Worm (Caenorhabditis elegans) whole organism, L4 larva: ENCODE data around the gene gtf-2H4.

Source experiments
- F10B5.3 ChIP-seq: sonication (generic microtip); optimal IDR thresholded peaks from 2 replicates; lab custom pipeline; 2016; ENCODE audit warnings: mild to moderate bottlenecking, missing genetic modification characterization, missing compliant biosample characterization
- F37D6.2 ChIP-seq: sonication (generic microtip); optimal IDR thresholded peaks from 2 replicates; lab custom pipeline; 2016; ENCODE audit warnings: mild to moderate bottlenecking, missing genetic modification characterization, missing compliant biosample characterization
- F49E8.2 ChIP-seq: sonication (generic microtip); optimal IDR thresholded peaks from 2 replicates; lab custom pipeline; 2016; ENCODE audit warnings: missing compliant biosample characterization, mild to moderate bottlenecking, missing genetic modification characterization, borderline replicate concordance
- R02D3.7 ChIP-seq: fragments of 150-350 bp; sonication (generic microtip); optimal IDR thresholded peaks from 3 replicates; lab custom pipeline; 2014; ENCODE audit warnings: missing biosample characterization, missing genetic modification characterization
- T20F7.1 ChIP-seq: fragments of 200-800 bp; sonication (Bioruptor generic); optimal IDR thresholded peaks from 2 replicates; lab custom pipeline; 2018; ENCODE audit warnings: mild to moderate bottlenecking, missing genetic modification characterization, missing compliant biosample characterization
- aha-1 ChIP-seq: fragments of 150-350 bp; peaks from one replicate; lab custom pipeline; 2014; ENCODE audit warnings: missing biosample characterization, missing genetic modification characterization
- aly-2 ChIP-seq: sonication (generic microtip); optimal IDR thresholded peaks from 2 replicates; lab custom pipeline; 2018; ENCODE audit warnings: missing biosample characterization, missing genetic modification characterization
- ama-1 ChIP-seq: fragments of 150-350 bp; optimal IDR thresholded peaks from 2 replicates; lab custom pipeline; 2014; ENCODE audit warnings: inconsistent platforms, mixed read lengths
- arid-1 ChIP-seq: fragments of 200-800 bp; sonication (Bioruptor generic); conservative IDR thresholded peaks from 2 replicates; pipeline ENCODE4 v1.3.6; 2022; ENCODE audit warnings: missing genetic modification reagents, missing genetic modification characterization, missing compliant biosample characterization
- ceh-20 ChIP-seq: fragments of 200-800 bp; sonication (Bioruptor generic); IDR thresholded peaks from 2 replicates; pipeline ENCODE4 v1.3.6; 2022; ENCODE audit warnings: missing genetic modification reagents, missing genetic modification characterization, missing compliant biosample characterization
- ceh-28 ChIP-seq: fragments of 150-350 bp; optimal IDR thresholded peaks from 2 replicates; lab custom pipeline; 2014; ENCODE audit warnings: missing biosample characterization, missing genetic modification reagents, missing genetic modification characterization
- ceh-32 ChIP-seq: sonication (generic microtip); optimal IDR thresholded peaks from 2 replicates; lab custom pipeline; 2016; ENCODE audit warnings: mild to moderate bottlenecking, missing genetic modification characterization, missing compliant biosample characterization; ENCODE audit not compliant: poor library complexity
- ceh-44 ChIP-seq: fragments of 200-800 bp; sonication (Bioruptor generic); IDR thresholded peaks from 2 replicates; pipeline ENCODE4 v1.3.6; 2022; ENCODE audit warnings: missing genetic modification reagents, missing genetic modification characterization, missing compliant biosample characterization
- daf-16 ChIP-seq, 3 experiments: sonication (generic microtip); optimal IDR thresholded peaks; 2 replicates each; lab custom pipeline; 2016 to 2017; ENCODE audit warnings: missing genetic modification characterization in 3 of 3, missing genetic modification reagents in 3 of 3, mild to moderate bottlenecking in 2 of 3, missing compliant biosample characterization in 2 of 3, missing biosample characterization in 1 of 3, moderate library complexity in 1 of 3
- daf-8 ChIP-seq: fragments of 200-800 bp; sonication (Bioruptor generic); IDR thresholded peaks from 2 replicates; pipeline ENCODE4 v1.3.6; 2022; ENCODE audit warnings: missing genetic modification characterization, missing compliant biosample characterization
- duxl-1 ChIP-seq: sonication (generic microtip); optimal IDR thresholded peaks from 2 replicates; lab custom pipeline; 2016; ENCODE audit warnings: mild to moderate bottlenecking, missing genetic modification characterization, moderate library complexity, missing compliant biosample characterization; ENCODE audit not compliant: poor library complexity
- dve-1 ChIP-seq: sonication (generic microtip); optimal IDR thresholded peaks from 2 replicates; lab custom pipeline; 2017; ENCODE audit warnings: antibody characterized with exemption, mild to moderate bottlenecking, missing genetic modification characterization, missing compliant biosample characterization; ENCODE audit not compliant: insufficient read depth
- gei-8 ChIP-seq: fragments of 200-800 bp; sonication (Bioruptor generic); optimal IDR thresholded peaks from 2 replicates; lab custom pipeline; 2018; ENCODE audit warnings: mild to moderate bottlenecking, missing genetic modification characterization, missing compliant biosample characterization
- hmg-1.1 ChIP-seq: fragments of 200-800 bp; sonication (Bioruptor generic); IDR thresholded peaks from 2 replicates; pipeline ENCODE4 v1.3.6; 2022; ENCODE audit warnings: missing genetic modification reagents, missing genetic modification characterization, missing compliant biosample characterization
- jun-1 ChIP-seq: fragments of 150-350 bp; optimal IDR thresholded peaks from 2 replicates; lab custom pipeline; 2014; ENCODE audit warnings: missing biosample characterization, missing genetic modification reagents, missing genetic modification characterization
- lim-7 ChIP-seq: fragments of 200-800 bp; sonication (Bioruptor generic); IDR thresholded peaks from 2 replicates; pipeline ENCODE4 v1.3.6; 2022; ENCODE audit warnings: missing genetic modification characterization, missing compliant biosample characterization
- lin-1 ChIP-seq: fragments of 200-800 bp; sonication (Bioruptor generic); IDR thresholded peaks from 2 replicates; pipeline ENCODE4 v1.3.6; 2022; ENCODE audit warnings: missing genetic modification reagents, missing genetic modification characterization, missing compliant biosample characterization
- lin-13 ChIP-seq: fragments of 150-350 bp; optimal IDR thresholded peaks from 2 replicates; lab custom pipeline; 2014; ENCODE audit warnings: missing biosample characterization, missing genetic modification reagents, missing genetic modification characterization
- lin-15B ChIP-seq: fragments of 150-350 bp; sonication (generic microtip); optimal IDR thresholded peaks from 3 replicates; lab custom pipeline; 2014; ENCODE audit warnings: missing biosample characterization, missing genetic modification characterization
- lin-38 ChIP-seq: fragments of 200-800 bp; sonication (Bioruptor generic); IDR thresholded peaks from 2 replicates; pipeline ENCODE4 v1.3.6; 2022; ENCODE audit warnings: missing genetic modification reagents, missing genetic modification characterization, missing compliant biosample characterization
- mdt-29 ChIP-seq: fragments of 200-800 bp; sonication (Bioruptor generic); IDR thresholded peaks from 2 replicates; pipeline ENCODE4 v1.3.6; 2022; ENCODE audit warnings: missing genetic modification reagents, missing genetic modification characterization, missing compliant biosample characterization
- mep-1 ChIP-seq: fragments of 150-350 bp; sonication (generic microtip); optimal IDR thresholded peaks from 3 replicates; lab custom pipeline; 2014; ENCODE audit warnings: missing biosample characterization, missing genetic modification characterization
- nhr-10 ChIP-seq: fragments of 150-350 bp; optimal IDR thresholded peaks from 2 replicates; lab custom pipeline; 2014; ENCODE audit warnings: missing biosample characterization, missing genetic modification characterization
- nhr-102 ChIP-seq: sonication (generic microtip); optimal IDR thresholded peaks from 2 replicates; lab custom pipeline; 2016; ENCODE audit warnings: mild to moderate bottlenecking, missing genetic modification characterization, moderate library complexity, missing compliant biosample characterization
- nhr-111 ChIP-seq: fragments of 200-800 bp; sonication (Bioruptor generic); optimal IDR thresholded peaks from 2 replicates; lab custom pipeline; 2018; ENCODE audit warnings: mild to moderate bottlenecking, missing genetic modification characterization, missing compliant biosample characterization
- nhr-237 ChIP-seq: sonication (generic microtip); optimal IDR thresholded peaks from 2 replicates; lab custom pipeline; 2017; ENCODE audit warnings: missing biosample characterization, missing genetic modification characterization
- nhr-48 ChIP-seq: sonication (generic microtip); optimal IDR thresholded peaks from 2 replicates; lab custom pipeline; 2016; ENCODE audit warnings: mild to moderate bottlenecking, missing genetic modification characterization, missing compliant biosample characterization
- pha-4 ChIP-seq, 2 experiments: fragments of 150-350 bp in 1 of 2; fragments of 200-800 bp in 1 of 2; sonication (Bioruptor generic) in 1 of 2; IDR thresholded peaks in 1 of 2; optimal IDR thresholded peaks in 1 of 2; 2 replicates each; pipeline versions ENCODE4 v1.3.6 to Lab custom; 2014 to 2022; ENCODE audit warnings: missing genetic modification characterization in 2 of 2, missing genetic modification reagents in 2 of 2, missing biosample characterization in 1 of 2, missing compliant biosample characterization in 1 of 2
- pqm-1 ChIP-seq: sonication (generic microtip); optimal IDR thresholded peaks from 2 replicates; lab custom pipeline; 2017; ENCODE audit warnings: missing biosample characterization, missing genetic modification characterization
- set-16 ChIP-seq: fragments of 200-800 bp; sonication (Bioruptor generic); IDR thresholded peaks from 2 replicates; pipeline ENCODE4 v1.3.6; 2022; ENCODE audit warnings: missing genetic modification reagents, missing genetic modification characterization, missing compliant biosample characterization
- snpc-1.2 ChIP-seq: fragments of 200-800 bp; sonication (Bioruptor generic); IDR thresholded peaks from 2 replicates; pipeline ENCODE4 v1.3.6; 2022; ENCODE audit warnings: missing genetic modification reagents, missing genetic modification characterization, missing compliant biosample characterization
- spr-1 ChIP-seq: sonication (generic microtip); optimal IDR thresholded peaks from 2 replicates; lab custom pipeline; 2016; ENCODE audit warnings: mild to moderate bottlenecking, missing genetic modification characterization, missing compliant biosample characterization
- tag-97 ChIP-seq: fragments of 200-800 bp; sonication (Bioruptor generic); IDR thresholded peaks from 2 replicates; pipeline ENCODE4 v1.3.6; 2022; ENCODE audit warnings: missing genetic modification characterization, missing compliant biosample characterization
- tra-1 ChIP-seq: fragments of 200-800 bp; sonication (Bioruptor generic); IDR thresholded peaks from 2 replicates; pipeline ENCODE4 v1.3.6; 2022; ENCODE audit warnings: missing genetic modification reagents, missing genetic modification characterization, missing compliant biosample characterization
- unc-130 ChIP-seq: sonication (generic microtip); optimal IDR thresholded peaks from 2 replicates; lab custom pipeline; 2016; ENCODE audit warnings: missing genetic modification reagents, missing genetic modification characterization, missing compliant biosample characterization
- zfp-3 ChIP-seq: fragments of 200-800 bp; sonication (Bioruptor generic); conservative IDR thresholded peaks from 2 replicates; pipeline ENCODE4 v1.3.6; 2022; ENCODE audit warnings: missing genetic modification reagents, missing genetic modification characterization, missing compliant biosample characterization
- ztf-7 ChIP-seq: fragments of 150-350 bp; optimal IDR thresholded peaks from 2 replicates; lab custom pipeline; 2014; ENCODE audit warnings: missing biosample characterization, missing genetic modification characterization

gtf-2H4 gene

DNA sequence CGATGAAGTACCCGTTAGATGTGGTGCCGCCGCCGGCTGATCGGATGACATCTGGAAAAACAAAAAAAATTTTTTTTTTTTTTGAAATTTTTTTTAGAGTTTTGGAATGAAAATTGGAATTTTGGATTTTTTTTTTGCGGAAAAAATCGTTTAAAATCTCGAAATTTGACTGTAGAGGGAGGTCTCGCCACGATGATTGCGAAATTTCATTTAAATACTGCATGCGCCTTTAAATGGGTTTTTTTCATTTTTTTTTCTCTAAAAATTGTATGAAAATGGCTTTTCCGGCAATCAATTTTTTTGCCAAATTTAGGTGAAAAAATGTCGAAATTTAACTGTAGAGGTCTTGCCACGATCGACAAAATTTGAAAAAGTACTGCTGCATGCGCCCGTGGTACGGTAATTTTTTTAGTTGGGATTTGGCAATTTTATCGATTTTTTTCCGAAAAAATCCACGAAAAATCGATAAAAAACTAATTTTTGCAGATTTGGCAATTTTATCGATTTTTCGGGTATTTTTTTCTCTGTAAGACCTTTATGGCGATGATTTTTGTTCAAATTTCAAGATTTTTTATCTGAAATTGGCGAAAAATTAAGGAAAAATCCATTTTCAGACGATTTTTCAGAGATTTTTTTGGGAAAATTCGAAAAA lies at the start of gene gtf-2H4:
Gene gtf-2H4 (minus strand): TSS at position 51 of the 652 bp plus-strand sequence.
- TF ChIP-seq ceh-28 (tag; lab: Kevin White, UChicago) (peak; percentile 53), lin-1 (GFP tag; lab: Robert Waterston, UW) (no peak)

- TF ChIP-seq tra-1 (GFP tag; lab: Robert Waterston, UW) = no peak
- TF ChIP-seq daf-8 = no peak
- no peak for TF ChIP-seq ceh-44 (GFP tag; lab: Robert Waterston, UW)
- no peak for TF ChIP-seq nhr-10 (tag; lab: Kevin White, UChicago)
- TF ChIP-seq F10B5.3 (tag; lab: Kevin White, UChicago) = no peak
- no peak for TF ChIP-seq aha-1 (tag; lab: Kevin White, UChicago)
- no peak for TF ChIP-seq lin-15B (tag; lab: Kevin White, UChicago)
- no peak for TF ChIP-seq dve-1 (tag; lab: Kevin White, UChicago)
- TF ChIP-seq ztf-7 = no peak
- TF ChIP-seq zfp-3 (GFP tag; lab: Robert Waterston, UW) = no peak
- TF ChIP-seq tag-97 (GFP tag; lab: Robert Waterston, UW) = no peak
- TF ChIP-seq hmg-1.1 (GFP tag; lab: Robert Waterston, UW) = no peak
- no peak for TF ChIP-seq aly-2
- no peak for TF ChIP-seq nhr-48 (tag; lab: Kevin White, UChicago)
- TF ChIP-seq snpc-1.2 (GFP tag; lab: Robert Waterston, UW) = no peak
- no peak for TF ChIP-seq T20F7.1
- no peak for TF ChIP-seq ama-1
- no peak for TF ChIP-seq gei-8 (GFP tag; lab: Kevin White, UChicago)
These were observed 44.3 kb upstream of the gtf-2H4 start, which contains the start of gene acr-24 for ce11 chrIV:15497263-15497662. acr-24 (plus strand) TSS chrIV:15497563.

ce11 chrIV:15476369-15476768 lies 23.4 kb upstream of the gtf-2H4 start:
- TF ChIP-seq F49E8.2 (tag; lab: Kevin White, UChicago) (peak; percentile 1), nhr-102 (tag; lab: Kevin White, UChicago) (peak; percentile 62), ceh-32 (tag; lab: Kevin White, UChicago) (no peak), snpc-1.2 (GFP tag; lab: Robert Waterston, UW) (peak; percentile 97), ztf-7 (peak; percentile 46), pha-4 (GFP tag; IDR thresholded peaks at IDR 0.05; lab: Robert Waterston, UW) (peak; percentile 69), pha-4 (tag; optimal IDR thresholded peaks at IDR 0.05; lab: Kevin White, UChicago) (no peak), tra-1 (GFP tag; lab: Robert Waterston, UW) (peak; percentile 43; the same call in 1 of the 2 replicates), lim-7 (GFP tag; lab: Robert Waterston, UW) (no peak), jun-1 (no peak), set-16 (peak; percentile 25), nhr-237 (tag; lab: Kevin White, UChicago) (no peak), nhr-111 (no peak), arid-1 (GFP tag; lab: Robert Waterston, UW) (0 out of 2 replicates have a peak, but pooled peaks have one; percentile 54), dve-1 (tag; lab: Kevin White, UChicago) (peak; percentile 53), F37D6.2 (tag; lab: Kevin White, UChicago) (peak; percentile 13), daf-16 (GFP tag; optimal IDR thresholded peaks at IDR 0.05; lab: Kevin White, UChicago) (peak in 1 of 2 experiments; percentile 33), daf-16 (tag; optimal IDR thresholded peaks at IDR 0.05; lab: Kevin White, UChicago) (peak; percentile 39), mep-1 (tag; lab: Kevin White, UChicago) (peak; percentile 43), duxl-1 (tag; lab: Kevin White, UChicago) (no peak), R02D3.7 (tag; lab: Kevin White, UChicago) (no peak), pqm-1 (tag; lab: Kevin White, UChicago) (no peak), ceh-20 (peak; percentile 55; the same call in 1 of the 2 replicates), unc-130 (peak; percentile 34), lin-38 (GFP tag; lab: Robert Waterston, UW) (peak; percentile 84), spr-1 (tag; lab: Kevin White, UChicago) (peak; percentile 1), lin-13 (peak; percentile 33), mdt-29 (GFP tag; lab: Robert Waterston, UW) (peak; percentile 62; the same call in 1 of the 2 replicates)
